Worm (Caenorhabditis elegans): ENCODE data around the gene pho-12.

The pho-12 gene

ce11 chrII:5042381-5042930 lies 18.2 kb downstream of the pho-12 start (continued):
- TF ChIP-seq fkh-8 (tag; optimal IDR thresholded peaks at IDR 0.05) (peak; percentile 36), ztf-4 (tag; optimal IDR thresholded peaks at IDR 0.05) (no peak), elt-2 (tag; optimal IDR thresholded peaks at IDR 0.05) (no peak), ztf-11 (tag; optimal IDR thresholded peaks at IDR 0.05) (no peak), ceh-63 (GFP tag; optimal IDR thresholded peaks at IDR 0.05) (no peak), nhr-85 (tag) (no peak), mep-1 (tag; optimal IDR thresholded peaks at IDR 0.05) (peak; percentile 8), Y116A8C.19 (tag; optimal IDR thresholded peaks at IDR 0.05; ENCODE audit: borderline replicate concordance) (no peak), tlp-1 (tag; optimal IDR thresholded peaks at IDR 0.05) (no peak), nhr-76 (tag; optimal IDR thresholded peaks at IDR 0.05) (no peak), hpl-2 (GFP tag; optimal IDR thresholded peaks at IDR 0.05) (no peak), ama-1 (optimal IDR thresholded peaks at IDR 0.05) (no peak), unc-86 (tag; optimal IDR thresholded peaks at IDR 0.05) (peak; percentile 57), grh-1 (GFP tag; IDR thresholded peaks at IDR 0.05) (no peak), fkh-4 (tag; optimal IDR thresholded peaks at IDR 0.05; ENCODE audit: borderline replicate concordance) (no peak), egl-27 (tag; optimal IDR thresholded peaks at IDR 0.05) (no peak), unc-62 (GFP tag; optimal IDR thresholded peaks at IDR 0.05) (no peak), egl-13 (tag; optimal IDR thresholded peaks at IDR 0.05) (no peak), xbp-1 (tag; optimal IDR thresholded peaks at IDR 0.05) (no peak), sup-37 (GFP tag; optimal IDR thresholded peaks at IDR 0.05) (no peak), lsy-2 (tag; optimal IDR thresholded peaks at IDR 0.05) (peak in 1 of 2 experiments; percentile 28), F16B12.6 (tag; optimal IDR thresholded peaks at IDR 0.05) (no peak), ceh-90 (tag; optimal IDR thresholded peaks at IDR 0.05) (no peak), elt-3 (tag; optimal IDR thresholded peaks at IDR 0.05) (no peak), nhr-19 (GFP tag; conservative IDR thresholded peaks at IDR 0.05) (no peak), lin-35 (GFP tag; optimal IDR thresholded peaks at IDR 0.05) (no peak), zag-1 (tag; optimal IDR thresholded peaks at IDR 0.05) (no peak), aha-1 (tag; optimal IDR thresholded peaks at IDR 0.05) (no peak), lir-3 (tag; optimal IDR thresholded peaks at IDR 0.05; ENCODE audit: poor library complexity) (no peak), isw-1 (GFP tag; IDR thresholded peaks at IDR 0.05) (no peak; the same call in 1 of the 2 replicates), aly-2 (tag; optimal IDR thresholded peaks at IDR 0.05) (no peak), irx-1 (tag; optimal IDR thresholded peaks at IDR 0.05) (no peak), lin-14 (GFP tag; optimal IDR thresholded peaks at IDR 0.05) (peak; percentile 78), zip-4 (GFP tag; optimal IDR thresholded peaks at IDR 0.05) (no peak), pag-3 (tag; optimal IDR thresholded peaks at IDR 0.05; ENCODE audit: borderline replicate concordance, insufficient read depth) (no peak), ceh-88 (GFP tag; IDR thresholded peaks at IDR 0.05) (no peak), nhr-28 (tag; optimal IDR thresholded peaks at IDR 0.05) (no peak), skn-1 (tag; optimal IDR thresholded peaks at IDR 0.05) (no peak)

ce11 chrII:5040631-5041156 lies 19.9 kb downstream of the pho-12 start, which contains the start of gene F33G12.7:
Gene F33G12.7, minus strand, starts transcription at chrII:5040681.
- TF ChIP-seq efl-1 (optimal IDR thresholded peaks at IDR 0.05) (peak in 1 of 2 experiments; percentile 22), efl-1 (GFP tag; optimal IDR thresholded peaks at IDR 0.05 in 1 of 2) (peak; percentile 46 to 84), ceh-8 (GFP tag; optimal IDR thresholded peaks at IDR 0.05) (no peak), dpl-1 (GFP tag; optimal IDR thresholded peaks at IDR 0.05) (peak in 2 of 3 experiments; percentile 16 to 59), xbp-1 (tag; optimal IDR thresholded peaks at IDR 0.05) (no peak), ama-1 (optimal IDR thresholded peaks at IDR 0.05) (no peak), sup-37 (GFP tag; optimal IDR thresholded peaks at IDR 0.05) (no peak), vab-15 (tag; optimal IDR thresholded peaks at IDR 0.05) (no peak), unc-30 (tag; optimal IDR thresholded peaks at IDR 0.05) (no peak), zip-4 (GFP tag; optimal IDR thresholded peaks at IDR 0.05) (no peak), pax-3 (tag; optimal IDR thresholded peaks at IDR 0.05) (no peak), rnt-1 (tag; optimal IDR thresholded peaks at IDR 0.05) (no peak), hlh-17 (GFP tag; optimal IDR thresholded peaks at IDR 0.05; ENCODE audit: borderline replicate concordance) (no peak), nhr-19 (GFP tag; conservative IDR thresholded peaks at IDR 0.05) (no peak), mdl-1 (tag; optimal IDR thresholded peaks at IDR 0.05) (no peak), jun-1 (tag; optimal IDR thresholded peaks at IDR 0.05) (no peak), lsy-2 (tag; optimal IDR thresholded peaks at IDR 0.05) (peak in 1 of 2 experiments; percentile 43), snpc-4 (tag; optimal IDR thresholded peaks at IDR 0.05) (no peak), blmp-1 (tag; optimal IDR thresholded peaks at IDR 0.05) (no peak), lir-3 (tag; optimal IDR thresholded peaks at IDR 0.05; ENCODE audit: poor library complexity) (no peak), lin-35 (GFP tag; optimal IDR thresholded peaks at IDR 0.05) (peak in 1 of 2 experiments; percentile 50), nhr-71 (tag; optimal IDR thresholded peaks at IDR 0.05) (no peak)

All from whole organism, L1 larva.